Worm (Caenorhabditis elegans) whole organism, mixed stage, embryonic: ENCODE measurements around the gene hpo-30.

Experiments
- M03D4.4 ChIP-seq: sonication (generic microtip); optimal IDR thresholded peaks from 2 replicates; lab custom pipeline; 2017; ENCODE audit warnings: mild to moderate bottlenecking, missing genetic modification characterization, missing compliant biosample characterization
- bed-3 ChIP-seq: fragments of 200-800 bp; sonication (Bioruptor generic); optimal IDR thresholded peaks from 3 replicates; lab custom pipeline; 2018; ENCODE audit warnings: mild to moderate bottlenecking, missing genetic modification characterization, moderate library complexity, missing compliant biosample characterization
- blmp-1 ChIP-seq: fragments of 150-350 bp; optimal IDR thresholded peaks from 2 replicates; lab custom pipeline; 2014; ENCODE audit warnings: missing biosample characterization, missing genetic modification characterization
- ceh-39 ChIP-seq: fragments of 150-350 bp; optimal IDR thresholded peaks from 2 replicates; lab custom pipeline; 2014; ENCODE audit warnings: missing biosample characterization, missing genetic modification characterization
- ceh-43 ChIP-seq: fragments of 200-800 bp; sonication (Bioruptor generic); optimal IDR thresholded peaks from 2 replicates; lab custom pipeline; 2018; ENCODE audit warnings: mild to moderate bottlenecking, missing genetic modification characterization, moderate library complexity, missing compliant biosample characterization
- ceh-83 ChIP-seq: fragments of 200-800 bp; sonication (Bioruptor generic); optimal IDR thresholded peaks from 2 replicates; lab custom pipeline; 2018; ENCODE audit warnings: mild to moderate bottlenecking, missing genetic modification characterization, missing compliant biosample characterization
- ces-1 ChIP-seq: fragments of 150-350 bp; optimal IDR thresholded peaks from 2 replicates; lab custom pipeline; 2014; ENCODE audit warnings: missing biosample characterization, missing genetic modification reagents, missing genetic modification characterization
- cnd-1 ChIP-seq: fragments of 200-800 bp; sonication (Bioruptor generic); optimal IDR thresholded peaks from 2 replicates; lab custom pipeline; 2018; ENCODE audit warnings: mild to moderate bottlenecking, missing genetic modification characterization, missing compliant biosample characterization
- drap-1 ChIP-seq: fragments of 200-800 bp; sonication (Bioruptor generic); optimal IDR thresholded peaks from 3 replicates; lab custom pipeline; 2018; ENCODE audit warnings: mild to moderate bottlenecking, missing genetic modification characterization, missing compliant biosample characterization
- elt-1 ChIP-seq: sonication (generic microtip); optimal IDR thresholded peaks from 2 replicates; lab custom pipeline; 2017; ENCODE audit warnings: missing genetic modification characterization, mild to moderate bottlenecking, missing compliant biosample characterization, antibody characterized with exemption, moderate library complexity, borderline replicate concordance; ENCODE audit not compliant: insufficient read depth
- elt-3 ChIP-seq: fragments of 150-350 bp; optimal IDR thresholded peaks from 2 replicates; lab custom pipeline; 2014; ENCODE audit warnings: missing biosample characterization, missing genetic modification characterization
- flh-1 ChIP-seq: fragments of 200-800 bp; sonication (Bioruptor generic); optimal IDR thresholded peaks from 2 replicates; lab custom pipeline; 2018; ENCODE audit warnings: mild to moderate bottlenecking, missing genetic modification characterization, moderate library complexity, missing compliant biosample characterization
- ham-2 ChIP-seq: fragments of 200-800 bp; sonication (Bioruptor generic); optimal IDR thresholded peaks from 2 replicates; lab custom pipeline; 2018; ENCODE audit warnings: mild to moderate bottlenecking, missing genetic modification characterization, missing compliant biosample characterization
- hlh-1 ChIP-seq: fragments of 150-350 bp; optimal IDR thresholded peaks from 2 replicates; lab custom pipeline; 2014; ENCODE audit warnings: missing biosample characterization, missing genetic modification reagents, missing genetic modification characterization
- lin-13 ChIP-seq: fragments of 150-350 bp; optimal IDR thresholded peaks from 2 replicates; lab custom pipeline; 2014; ENCODE audit warnings: missing biosample characterization, missing genetic modification characterization
- lin-32 ChIP-seq: fragments of 200-800 bp; sonication (Bioruptor generic); optimal IDR thresholded peaks from 2 replicates; lab custom pipeline; 2018; ENCODE audit warnings: mild to moderate bottlenecking, missing genetic modification characterization, missing compliant biosample characterization
- lsy-2 ChIP-seq: fragments of 150-350 bp; optimal IDR thresholded peaks from 2 replicates; lab custom pipeline; 2014; ENCODE audit warnings: missing biosample characterization, missing genetic modification characterization
- mab-5 ChIP-seq: fragments of 150-350 bp; optimal IDR thresholded peaks from 2 replicates; lab custom pipeline; 2014; ENCODE audit warnings: missing biosample characterization, missing genetic modification characterization
- mep-1 ChIP-seq: fragments of 150-350 bp; optimal IDR thresholded peaks from 2 replicates; lab custom pipeline; 2017; ENCODE audit warnings: missing biosample characterization, missing genetic modification reagents, missing genetic modification characterization, inconsistent platforms
- mls-2 ChIP-seq: sonication (generic microtip); optimal IDR thresholded peaks from 2 replicates; lab custom pipeline; 2016; ENCODE audit warnings: mild to moderate bottlenecking, missing genetic modification characterization, moderate library complexity, missing compliant biosample characterization
- nhr-12 ChIP-seq: fragments of 150-350 bp; optimal IDR thresholded peaks from 2 replicates; lab custom pipeline; 2014; ENCODE audit warnings: missing biosample characterization, missing genetic modification characterization
- nhr-237 ChIP-seq: fragments of 150-350 bp; optimal IDR thresholded peaks from 2 replicates; lab custom pipeline; 2014; ENCODE audit warnings: missing biosample characterization, missing genetic modification characterization
- nhr-28 ChIP-seq: fragments of 150-350 bp; optimal IDR thresholded peaks from 2 replicates; lab custom pipeline; 2014; ENCODE audit warnings: missing biosample characterization, missing genetic modification characterization
- nhr-76 ChIP-seq: sonication (generic microtip); optimal IDR thresholded peaks from 2 replicates; lab custom pipeline; 2017; ENCODE audit warnings: missing biosample characterization, missing genetic modification characterization
- pha-4 ChIP-seq: fragments of 150-350 bp; optimal IDR thresholded peaks from 2 replicates; lab custom pipeline; 2018; ENCODE audit warnings: missing biosample characterization, missing genetic modification reagents, missing genetic modification characterization
- sem-2 ChIP-seq: fragments of 200-800 bp; sonication (Bioruptor generic); optimal IDR thresholded peaks from 2 replicates; lab custom pipeline; 2018; ENCODE audit warnings: mild to moderate bottlenecking, missing genetic modification characterization, missing compliant biosample characterization
- snpc-4 ChIP-seq: fragments of 150-350 bp; optimal IDR thresholded peaks from 2 replicates; lab custom pipeline; 2014; ENCODE audit warnings: missing biosample characterization, missing genetic modification characterization
- sptf-1 ChIP-seq: sonication (generic microtip); optimal IDR thresholded peaks from 2 replicates; lab custom pipeline; 2017; ENCODE audit warnings: mild to moderate bottlenecking, missing genetic modification characterization, moderate library complexity, missing compliant biosample characterization
- tbx-8 ChIP-seq: fragments of 200-800 bp; sonication (Bioruptor generic); optimal IDR thresholded peaks from 2 replicates; lab custom pipeline; 2018; ENCODE audit warnings: mild to moderate bottlenecking, missing genetic modification characterization, moderate library complexity, missing compliant biosample characterization
- unc-120 ChIP-seq: sonication (generic microtip); optimal IDR thresholded peaks from 2 replicates; lab custom pipeline; 2017; ENCODE audit warnings: missing genetic modification characterization, missing compliant biosample characterization; ENCODE audit not compliant: poor library complexity, severe bottlenecking
- unc-39 ChIP-seq: fragments of 150-350 bp; optimal IDR thresholded peaks from 2 replicates; lab custom pipeline; 2014; ENCODE audit warnings: missing biosample characterization, missing genetic modification characterization
- unc-62 ChIP-seq: fragments of 150-350 bp; optimal IDR thresholded peaks from 2 replicates; lab custom pipeline; 2014; ENCODE audit warnings: missing biosample characterization, missing genetic modification reagents, missing genetic modification characterization
- zip-8 ChIP-seq: fragments of 150-350 bp; optimal IDR thresholded peaks from 2 replicates; lab custom pipeline; 2014; ENCODE audit warnings: missing biosample characterization, missing genetic modification characterization
- ztf-11 ChIP-seq: fragments of 150-350 bp; optimal IDR thresholded peaks from 2 replicates; lab custom pipeline; 2014; ENCODE audit warnings: missing biosample characterization, missing genetic modification characterization

hpo-30 gene

ce11 chrV:12314413-12314812 lies 4.3 kb upstream of the hpo-30 start:
- no peak for TF ChIP-seq mab-5 (tag; lab: Kevin White, UChicago)
- peak; percentile 15 for TF ChIP-seq hlh-1 (tag; lab: Kevin White, UChicago)
- TF ChIP-seq unc-62, result peak; percentile 18
- TF ChIP-seq ceh-43, result no peak
- TF ChIP-seq nhr-12 (tag; lab: Kevin White, UChicago), result no peak
- TF ChIP-seq unc-120 (tag; lab: Kevin White, UChicago), result no peak
- no peak for TF ChIP-seq ceh-39 (tag; lab: Kevin White, UChicago)
- no peak for TF ChIP-seq nhr-237 (tag; lab: Kevin White, UChicago)
- no peak for TF ChIP-seq tbx-8 (GFP tag; lab: Kevin White, UChicago)
- no peak for TF ChIP-seq zip-8 (tag; lab: Kevin White, UChicago)
- no peak for TF ChIP-seq elt-3 (tag; lab: Kevin White, UChicago)
- TF ChIP-seq mep-1 (tag; lab: Kevin White, UChicago), result no peak
- no peak for TF ChIP-seq cnd-1 (tag; lab: Kevin White, UChicago)
- no peak for TF ChIP-seq unc-39 (tag; lab: Kevin White, UChicago)
- TF ChIP-seq lin-13 (tag; lab: Kevin White, UChicago), result no peak
- TF ChIP-seq sptf-1 (tag; lab: Kevin White, UChicago), result no peak
- TF ChIP-seq elt-1 (tag; lab: Kevin White, UChicago), result no peak
- no peak for TF ChIP-seq ham-2 (GFP tag; lab: Kevin White, UChicago)
- TF ChIP-seq ces-1 (GFP tag; lab: Kevin White, UChicago), result peak; percentile 84
- no peak for TF ChIP-seq nhr-28 (tag; lab: Kevin White, UChicago)
- no peak for TF ChIP-seq drap-1 (GFP tag; lab: Kevin White, UChicago)
- no peak for TF ChIP-seq snpc-4
- TF ChIP-seq lsy-2 (tag; lab: Kevin White, UChicago), result no peak
- no peak for TF ChIP-seq ceh-83 (GFP tag; lab: Kevin White, UChicago)
- TF ChIP-seq nhr-76, result no peak
- TF ChIP-seq, all 35 proteins: peak for 3

DNA sequence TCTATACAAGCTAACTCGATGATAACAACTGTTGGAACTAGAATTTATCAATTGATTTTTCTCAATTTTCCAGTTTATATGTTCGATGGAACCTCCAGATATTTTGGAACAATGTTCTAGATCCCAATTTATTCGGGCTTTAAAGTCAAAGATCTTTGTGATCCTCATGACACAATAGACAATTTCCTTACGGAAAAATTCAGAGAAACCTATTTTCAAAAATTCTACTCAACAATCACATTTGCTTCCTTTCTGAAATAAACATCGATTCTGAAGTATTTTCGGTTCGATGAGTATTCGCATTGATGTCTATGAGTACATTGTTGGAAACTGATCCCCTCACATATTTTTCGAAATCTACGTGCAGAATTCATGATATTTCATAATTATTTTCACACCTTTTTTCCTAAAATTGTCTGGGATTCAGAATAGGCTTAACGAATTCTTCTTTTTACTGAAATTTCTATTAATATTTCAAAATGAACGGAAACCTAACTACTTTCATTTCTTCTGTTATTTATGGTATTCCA lies 3.1 kb downstream of the hpo-30 start, which contains the start of gene srg-45:
Gene srg-45, plus strand, starts transcription at position 480 of the 530 bp plus-strand sequence.
- TF ChIP-seq elt-1 (tag; lab: Kevin White, UChicago) (no peak), nhr-12 (tag; lab: Kevin White, UChicago) (no peak), nhr-76 (no peak), ztf-11 (tag; lab: Kevin White, UChicago) (no peak), ceh-83 (GFP tag; lab: Kevin White, UChicago) (no peak), hlh-1 (tag; lab: Kevin White, UChicago) (no peak), ceh-39 (tag; lab: Kevin White, UChicago) (no peak), tbx-8 (GFP tag; lab: Kevin White, UChicago) (no peak), flh-1 (GFP tag; lab: Kevin White, UChicago) (no peak), nhr-28 (tag; lab: Kevin White, UChicago) (no peak), sptf-1 (tag; lab: Kevin White, UChicago) (no peak), nhr-237 (tag; lab: Kevin White, UChicago) (no peak)

DNA sequence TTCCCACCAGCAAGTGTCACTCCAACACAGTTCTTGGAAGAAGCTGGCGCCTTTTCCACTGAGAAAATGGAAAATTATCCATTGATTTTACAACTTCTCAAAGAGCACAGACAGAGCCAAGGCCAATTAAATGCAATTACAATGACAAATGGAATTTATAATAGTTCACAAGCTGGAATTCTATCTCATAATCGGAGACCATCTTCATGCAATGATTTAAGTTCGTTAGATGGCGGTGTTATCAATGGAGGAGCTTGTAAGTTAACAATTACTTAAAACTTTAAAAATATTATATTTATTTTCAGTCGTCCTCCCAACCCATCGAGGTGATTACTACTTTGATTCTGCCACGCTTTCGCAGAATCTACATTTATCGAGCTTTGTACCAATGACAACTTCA lies 4.5 kb downstream of the hpo-30 start:
- no peak for TF ChIP-seq cnd-1 (tag; lab: Kevin White, UChicago)
- no peak for TF ChIP-seq mls-2
- no peak for TF ChIP-seq bed-3
- no peak for TF ChIP-seq elt-3 (tag; lab: Kevin White, UChicago)
- no peak for TF ChIP-seq mab-5 (tag; lab: Kevin White, UChicago)
- TF ChIP-seq blmp-1, result no peak
- TF ChIP-seq unc-120 (tag; lab: Kevin White, UChicago), result no peak
- TF ChIP-seq ces-1 (GFP tag; lab: Kevin White, UChicago), result no peak
- no peak for TF ChIP-seq lin-13 (tag; lab: Kevin White, UChicago)

- TF ChIP-seq nhr-28 (tag; lab: Kevin White, UChicago) (peak; percentile 97), unc-39 (tag; lab: Kevin White, UChicago) (peak; percentile 92), elt-3 (tag; lab: Kevin White, UChicago) (peak; percentile 82), zip-8 (tag; lab: Kevin White, UChicago) (peak; percentile 7), ham-2 (GFP tag; lab: Kevin White, UChicago) (peak; percentile 99), ces-1 (GFP tag; lab: Kevin White, UChicago) (peak; percentile 68), sem-2 (peak; percentile 99), elt-1 (tag; lab: Kevin White, UChicago) (peak; percentile 82), lsy-2 (tag; lab: Kevin White, UChicago) (peak; percentile 79), lin-32 (GFP tag; lab: Kevin White, UChicago) (peak; percentile 100), snpc-4 (no peak), drap-1 (GFP tag; lab: Kevin White, UChicago) (peak; percentile 100), nhr-76 (peak; percentile 83), hlh-1 (tag; lab: Kevin White, UChicago) (peak; percentile 83), bed-3 (peak; percentile 99), ceh-39 (tag; lab: Kevin White, UChicago) (peak; percentile 84), ceh-43 (peak; percentile 99), tbx-8 (GFP tag; lab: Kevin White, UChicago) (peak; percentile 100), ceh-83 (GFP tag; lab: Kevin White, UChicago) (peak; percentile 100), flh-1 (GFP tag; lab: Kevin White, UChicago) (peak; percentile 99), unc-120 (tag; lab: Kevin White, UChicago) (peak; percentile 100), lin-13 (tag; lab: Kevin White, UChicago) (peak; percentile 92), mep-1 (tag; lab: Kevin White, UChicago) (peak; percentile 79), mls-2 (peak; percentile 100), nhr-237 (tag; lab: Kevin White, UChicago) (peak; percentile 60), M03D4.4 (tag; lab: Kevin White, UChicago) (peak; percentile 99), pha-4 (tag; lab: Kevin White, UChicago) (peak; percentile 85), cnd-1 (tag; lab: Kevin White, UChicago) (peak; percentile 99), unc-62 (peak; percentile 96), ztf-11 (tag; lab: Kevin White, UChicago) (peak; percentile 95), sptf-1 (tag; lab: Kevin White, UChicago) (peak; percentile 100), blmp-1 (peak; percentile 68), nhr-12 (tag; lab: Kevin White, UChicago) (peak; percentile 80)
These were observed 6.6 kb downstream of the hpo-30 start for ce11 chrV:12303453-12304077.
